Fruit fly (Drosophila melanogaster): ENCODE data around the gene MED7.

The MED7 gene

DNA sequence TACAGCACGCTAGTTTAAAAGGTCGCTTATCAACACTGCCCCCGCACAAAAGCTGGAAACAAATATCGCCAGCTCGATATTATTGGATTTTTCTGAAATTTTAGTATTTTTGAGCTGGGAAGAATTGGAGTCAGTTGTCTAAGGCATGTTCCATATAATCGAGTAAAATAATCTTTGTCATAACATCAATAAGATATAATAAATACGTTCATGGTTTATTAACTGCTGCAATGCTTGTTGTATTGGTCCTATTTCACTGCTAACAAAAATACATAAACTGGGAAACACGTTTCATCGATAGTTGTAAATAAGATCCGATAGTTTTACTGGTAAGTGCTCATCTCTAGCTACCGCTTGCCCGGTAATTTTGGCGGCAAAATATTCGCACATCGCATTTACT, 27.4 kb upstream of the MED7 start, which contains the start of the genes Art1 and Mcm5 (continued):
- TF ChIP-seq Abd-B (GFP tag; optimal IDR thresholded peaks at IDR 0.05), result peak; percentile 51
- TF ChIP-seq CG42726 (GFP tag; IDR thresholded peaks at IDR 0.05; ENCODE audit: partially characterized antibody), result peak; percentile 44; the same call in 1 of the 2 replicates
- no peak for TF ChIP-seq Atf6 (GFP tag; IDR thresholded peaks at IDR 0.05)
- no peak for TF ChIP-seq Ptx1 (GFP tag; IDR thresholded peaks at IDR 0.05)
- no peak for TF ChIP-seq CG14667 (GFP tag; IDR thresholded peaks at IDR 0.05)
- no peak for TF ChIP-seq CG15696 (tag; optimal IDR thresholded peaks at IDR 0.05)
- TF ChIP-seq CG5245 (GFP tag; optimal IDR thresholded peaks at IDR 0.05), result no peak
- peak; percentile 33 for TF ChIP-seq NfI (GFP tag; optimal IDR thresholded peaks at IDR 0.05)
- no peak for TF ChIP-seq Usf (GFP tag; optimal IDR thresholded peaks at IDR 0.05)
- no peak for TF ChIP-seq Hey (tag; optimal IDR thresholded peaks at IDR 0.05)
- peak; percentile 97 for TF ChIP-seq Scr (GFP tag; IDR thresholded peaks at IDR 0.05; ENCODE audit: partially characterized antibody)
- TF ChIP-seq Asciz (GFP tag; optimal IDR thresholded peaks at IDR 0.05), result no peak
- TF ChIP-seq CG15269 (tag; optimal IDR thresholded peaks at IDR 0.05), result no peak
- TF ChIP-seq Doc2 (GFP tag; IDR thresholded peaks at IDR 0.05), result no peak
- TF ChIP-seq CG34224 (GFP tag; IDR thresholded peaks at IDR 0.05; ENCODE audit: partially characterized antibody), result peak; percentile 91
- TF ChIP-seq HLH3B (GFP tag; IDR thresholded peaks at IDR 0.05), result no peak
- no peak for TF ChIP-seq gt (GFP tag; IDR thresholded peaks at IDR 0.05)
- no peak for TF ChIP-seq ash1 (GFP tag; optimal IDR thresholded peaks at IDR 0.05)
- TF ChIP-seq ap (GFP tag; IDR thresholded peaks at IDR 0.05), result no peak
- peak; percentile 44 for TF ChIP-seq dmrt11E (tag; optimal IDR thresholded peaks at IDR 0.05)
- TF ChIP-seq Atf-2 (GFP tag; optimal IDR thresholded peaks at IDR 0.05), result no peak
- TF ChIP-seq bcd (GFP tag; optimal IDR thresholded peaks at IDR 0.05), result peak; percentile 11
- TF ChIP-seq CG34376 (GFP tag; optimal IDR thresholded peaks at IDR 0.05), result no peak
- TF ChIP-seq Gsc (GFP tag; IDR thresholded peaks at IDR 0.05), result no peak
- TF ChIP-seq ewg (GFP tag; optimal IDR thresholded peaks at IDR 0.05), result no peak
- peak; percentile 17 for TF ChIP-seq Mes4 (GFP tag; optimal IDR thresholded peaks at IDR 0.05)
- TF ChIP-seq CG12155 (GFP tag; optimal IDR thresholded peaks at IDR 0.05), result peak; percentile 61
- no peak for TF ChIP-seq CG15073 (GFP tag; optimal IDR thresholded peaks at IDR 0.05)
- TF ChIP-seq Deaf1 (tag; optimal IDR thresholded peaks at IDR 0.05), result no peak
- TF ChIP-seq CG14965 (GFP tag; optimal IDR thresholded peaks at IDR 0.05; ENCODE audit: borderline replicate concordance), result no peak
- TF ChIP-seq Blimp-1 (GFP tag; optimal IDR thresholded peaks at IDR 0.05), result no peak
- TF ChIP-seq NC2β (GFP tag; optimal IDR thresholded peaks at IDR 0.05), result peak; percentile 38
- TF ChIP-seq CG12769 (tag; optimal IDR thresholded peaks at IDR 0.05), result no peak
- TF ChIP-seq CG10959 (GFP tag; IDR thresholded peaks at IDR 0.05), result no peak
- no peak for TF ChIP-seq tap (tag; optimal IDR thresholded peaks at IDR 0.05)
- no peak for TF ChIP-seq CG10274 (GFP tag; optimal IDR thresholded peaks at IDR 0.05)
- no peak for TF ChIP-seq Lim3 (GFP tag; IDR thresholded peaks at IDR 0.05)
- no peak for TF ChIP-seq crol (GFP tag; IDR thresholded peaks at IDR 0.05)
- peak; percentile 78 for TF ChIP-seq pzg (GFP tag; optimal IDR thresholded peaks at IDR 0.05)
- no peak for TF ChIP-seq ase (GFP tag; IDR thresholded peaks at IDR 0.05)
- TF ChIP-seq nerfin-1 (tag; optimal IDR thresholded peaks at IDR 0.05), result no peak
- no peak for TF ChIP-seq CG11456 (GFP tag; IDR thresholded peaks at IDR 0.05)
- TF ChIP-seq CG6254 (GFP tag; optimal IDR thresholded peaks at IDR 0.05), result no peak
- TF ChIP-seq CG31224 (GFP tag; IDR thresholded peaks at IDR 0.05), result no peak
- TF ChIP-seq Atf3 (GFP tag; optimal IDR thresholded peaks at IDR 0.05), result peak; percentile 35
- peak; percentile 77 for TF ChIP-seq Dp (GFP tag; optimal IDR thresholded peaks at IDR 0.05)
- no peak for TF ChIP-seq hkb (optimal IDR thresholded peaks at IDR 0.05)
- no peak for TF ChIP-seq hkb (GFP tag; IDR thresholded peaks at IDR 0.05)
- no peak for TF ChIP-seq Adf1 (GFP tag; IDR thresholded peaks at IDR 0.05)
- TF ChIP-seq shn (GFP tag; optimal IDR thresholded peaks at IDR 0.05), result peak; percentile 52
- no peak for TF ChIP-seq h (optimal IDR thresholded peaks at IDR 0.05)
- no peak for TF ChIP-seq gsb-n (tag; optimal IDR thresholded peaks at IDR 0.05)

Data from whole organism, embryonic.